Worm (Caenorhabditis elegans) whole organism, midembryonic: ENCODE data around the gene ztf-17.
"Not testable (repeated sequence)": the region's sequence is repeated elsewhere in the genome, so short reads cannot be mapped to it uniquely, and the experiment has no call there.

Source experiments
- T22C8.4 ChIP-seq: fragments of 200-800 bp; sonication (Bioruptor generic); IDR thresholded peaks from 2 replicates; pipeline ENCODE4 v1.3.6; 2022; ENCODE audit warnings: missing genetic modification characterization, missing compliant biosample characterization
- flt-1 ChIP-seq: fragments of 200-800 bp; sonication (Bioruptor generic); IDR thresholded peaks from 2 replicates; pipeline ENCODE4 v1.3.6; 2022; ENCODE audit warnings: missing genetic modification characterization, missing compliant biosample characterization
- klf-2 ChIP-seq: fragments of 200-800 bp; sonication (Bioruptor generic); conservative IDR thresholded peaks from 2 replicates; pipeline ENCODE4 v1.3.6; 2022; ENCODE audit warnings: missing genetic modification reagents, missing genetic modification characterization, missing compliant biosample characterization
- ref-1 ChIP-seq: fragments of 200-800 bp; sonication (Bioruptor generic); conservative IDR thresholded peaks from 2 replicates; pipeline ENCODE4 v1.3.6; 2022; ENCODE audit warnings: missing genetic modification reagents, missing genetic modification characterization, missing compliant biosample characterization
- ztf-23 ChIP-seq: fragments of 200-800 bp; sonication (Bioruptor generic); IDR thresholded peaks from 2 replicates; pipeline ENCODE4 v1.3.6; 2022; ENCODE audit warnings: missing genetic modification reagents, missing genetic modification characterization, missing compliant biosample characterization
- ztf-29 ChIP-seq: fragments of 200-800 bp; sonication (Bioruptor generic); IDR thresholded peaks from 2 replicates; pipeline ENCODE4 v1.3.6; 2022; ENCODE audit warnings: missing genetic modification reagents, missing genetic modification characterization, missing compliant biosample characterization

DNA sequence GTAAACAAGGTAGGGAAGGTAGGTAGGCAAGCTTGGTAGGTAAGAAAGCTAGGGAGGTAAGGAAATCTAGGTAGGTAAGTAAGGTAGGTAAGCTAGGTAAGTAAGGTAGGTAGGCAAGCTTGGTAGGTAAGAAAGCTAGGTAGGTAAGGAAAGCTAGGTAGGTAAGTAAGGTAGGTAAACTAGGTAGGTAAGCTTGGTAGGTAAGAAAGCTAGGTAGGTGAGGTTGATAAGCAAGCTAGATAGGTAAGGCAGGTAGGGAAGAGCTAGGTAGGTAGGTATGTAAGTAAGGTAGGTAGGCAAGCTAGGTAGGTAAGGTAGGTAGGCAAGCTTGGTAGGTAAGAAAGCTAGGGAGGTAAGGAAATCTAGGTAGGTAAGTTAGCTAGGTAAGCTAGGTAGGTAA lies 13.2 kb upstream of the ztf-17 start:
- TF ChIP-seq ztf-29, ref-1, flt-1, T22C8.4 (GFP tag; lab: Robert Waterston, UW): not testable (repeated sequence)
- TF ChIP-seq klf-2 (GFP tag; lab: Robert Waterston, UW) (peak; percentile 52; the same call in 1 of the 2 replicates), ztf-23 (GFP tag; lab: Robert Waterston, UW) (peak; percentile 66; the same call in 1 of the 2 replicates)
